Fruit fly (Drosophila melanogaster) whole organism, prepupa: ENCODE data around the gene CG42302.

Experiments used
- CG10631 ChIP-seq: fragments of 200-800 bp; sonication (Bioruptor generic); optimal IDR thresholded peaks from 2 replicates; lab custom pipeline; 2016; ENCODE audit warnings: missing biosample characterization, missing genetic modification characterization
- CG10669 ChIP-seq: fragments of 200-800 bp; sonication (Bioruptor generic); optimal IDR thresholded peaks from 3 replicates; lab custom pipeline; 2018; ENCODE audit warnings: missing biosample characterization, mild to moderate bottlenecking, missing genetic modification characterization, moderate library complexity
- CG11294 ChIP-seq: fragments of 200-800 bp; sonication (Bioruptor generic); IDR thresholded peaks from 2 replicates; pipeline ENCODE4 v1.3.6; 2022; ENCODE audit warnings: missing biosample characterization, missing genetic modification characterization
- CG11762 ChIP-seq: fragments of 200-800 bp; sonication (Bioruptor generic); optimal IDR thresholded peaks from 3 replicates; lab custom pipeline; 2016; ENCODE audit warnings: missing biosample characterization, missing genetic modification characterization; ENCODE audit not compliant: insufficient read depth
- CG11902 ChIP-seq: fragments of 200-800 bp; sonication (Bioruptor generic); optimal IDR thresholded peaks from 3 replicates; lab custom pipeline; 2016; ENCODE audit warnings: missing biosample characterization, missing genetic modification characterization
- CG15336 ChIP-seq: fragments of 200-800 bp; sonication (Bioruptor generic); IDR thresholded peaks from 2 replicates; pipeline ENCODE4 v1.3.6; 2022; ENCODE audit warnings: missing biosample characterization, missing genetic modification characterization
- CG1621 ChIP-seq: fragments of 200-800 bp; sonication (Bioruptor generic); optimal IDR thresholded peaks from 3 replicates; lab custom pipeline; 2018; ENCODE audit warnings: missing biosample characterization, mild to moderate bottlenecking, missing genetic modification characterization
- CG16779 ChIP-seq: fragments of 200-800 bp; sonication (Bioruptor generic); optimal IDR thresholded peaks from 3 replicates; lab custom pipeline; 2017; ENCODE audit warnings: missing biosample characterization, mild to moderate bottlenecking, missing genetic modification characterization
- CG3032 ChIP-seq: fragments of 200-800 bp; optimal IDR thresholded peaks from 2 replicates; lab custom pipeline; 2019; ENCODE audit warnings: missing biosample characterization, mild to moderate bottlenecking, missing genetic modification characterization, moderate library complexity
- CG32006 ChIP-seq: fragments of 200-800 bp; sonication (Bioruptor generic); optimal IDR thresholded peaks from 3 replicates; lab custom pipeline; 2017; ENCODE audit warnings: missing biosample characterization, mild to moderate bottlenecking, missing genetic modification characterization
- CG34406 ChIP-seq: fragments of 200-800 bp; sonication (Bioruptor generic); optimal IDR thresholded peaks from 3 replicates; lab custom pipeline; 2016; ENCODE audit warnings: missing biosample characterization, missing genetic modification characterization
- CG6792 ChIP-seq: fragments of 200-800 bp; sonication (Bioruptor generic); optimal IDR thresholded peaks from 3 replicates; lab custom pipeline; 2016; ENCODE audit warnings: missing biosample characterization, missing genetic modification characterization
- CG6808 ChIP-seq: fragments of 200-800 bp; sonication (Bioruptor generic); optimal IDR thresholded peaks from 3 replicates; lab custom pipeline; 2017; ENCODE audit warnings: missing biosample characterization, missing genetic modification characterization, mild to moderate bottlenecking, moderate library complexity, missing genetic modification reagents
- CG6854 ChIP-seq: fragments of 200-800 bp; sonication (Bioruptor generic); optimal IDR thresholded peaks from 2 replicates; lab custom pipeline; 2017; ENCODE audit warnings: missing biosample characterization, mild to moderate bottlenecking, missing genetic modification characterization
- CG8119 ChIP-seq: fragments of 200-800 bp; sonication (Bioruptor generic); IDR thresholded peaks from 3 replicates; pipeline ENCODE4 v1.3.6; 2022; ENCODE audit warnings: missing biosample characterization, missing genetic modification characterization
- CG8319 ChIP-seq: fragments of 200-800 bp; sonication (Bioruptor generic); optimal IDR thresholded peaks from 3 replicates; lab custom pipeline; 2016; ENCODE audit warnings: missing biosample characterization, missing genetic modification characterization
- CG9139 ChIP-seq: fragments of 200-800 bp; sonication (Bioruptor generic); optimal IDR thresholded peaks from 3 replicates; lab custom pipeline; 2017; ENCODE audit warnings: missing biosample characterization, mild to moderate bottlenecking, missing genetic modification characterization
- Eip75B ChIP-seq: fragments of 200-800 bp; sonication (Bioruptor generic); optimal IDR thresholded peaks from 3 replicates; lab custom pipeline; 2016; ENCODE audit warnings: missing biosample characterization, missing genetic modification characterization
- Ets21C ChIP-seq: fragments of 200-800 bp; sonication (Bioruptor generic); optimal IDR thresholded peaks from 3 replicates; lab custom pipeline; 2016; ENCODE audit warnings: missing biosample characterization, missing genetic modification characterization
- Ets96B ChIP-seq: fragments of 200-800 bp; optimal IDR thresholded peaks from 2 replicates; lab custom pipeline; 2019; ENCODE audit warnings: missing biosample characterization, mild to moderate bottlenecking, missing genetic modification characterization, moderate library complexity
- Hr38 ChIP-seq: sonication (Bioruptor generic); optimal IDR thresholded peaks from 2 replicates; lab custom pipeline; 2016; ENCODE audit warnings: missing biosample characterization, missing genetic modification characterization
- Hr39 ChIP-seq: fragments of 200-800 bp; sonication (Bioruptor generic); optimal IDR thresholded peaks from 2 replicates; lab custom pipeline; 2016; ENCODE audit warnings: missing biosample characterization, missing genetic modification characterization
- Hr4 ChIP-seq: fragments of 200-800 bp; sonication (Bioruptor generic); optimal IDR thresholded peaks from 3 replicates; lab custom pipeline; 2016; ENCODE audit warnings: missing biosample characterization, missing genetic modification characterization
- Lpt ChIP-seq: fragments of 200-800 bp; sonication (Bioruptor generic); optimal IDR thresholded peaks from 3 replicates; lab custom pipeline; 2016; ENCODE audit warnings: missing biosample characterization, missing genetic modification characterization
- Met ChIP-seq: fragments of 200-800 bp; sonication (Bioruptor generic); optimal IDR thresholded peaks from 3 replicates; lab custom pipeline; 2016; ENCODE audit warnings: missing biosample characterization, missing genetic modification characterization
- OdsH ChIP-seq: fragments of 200-800 bp; sonication (Bioruptor generic); optimal IDR thresholded peaks from 3 replicates; lab custom pipeline; 2016; ENCODE audit warnings: missing biosample characterization, missing genetic modification characterization
- Smox ChIP-seq: fragments of 200-800 bp; sonication (Bioruptor generic); optimal IDR thresholded peaks from 3 replicates; lab custom pipeline; 2016; ENCODE audit warnings: missing biosample characterization, missing genetic modification characterization
- Sox102F ChIP-seq: fragments of 200-800 bp; sonication (Bioruptor generic); optimal IDR thresholded peaks from 2 replicates; lab custom pipeline; 2016; ENCODE audit warnings: missing biosample characterization, mild to moderate bottlenecking, missing genetic modification characterization
- Sox14 ChIP-seq: fragments of 200-800 bp; sonication (Bioruptor generic); optimal IDR thresholded peaks from 3 replicates; lab custom pipeline; 2016; ENCODE audit warnings: missing biosample characterization, missing genetic modification characterization
- Sox15 ChIP-seq: fragments of 200-800 bp; sonication (Bioruptor generic); optimal IDR thresholded peaks from 3 replicates; lab custom pipeline; 2016; ENCODE audit warnings: missing biosample characterization, missing genetic modification characterization
- cyc ChIP-seq: fragments of 200-800 bp; sonication (Bioruptor generic); optimal IDR thresholded peaks from 3 replicates; lab custom pipeline; 2016; ENCODE audit warnings: missing biosample characterization, missing genetic modification characterization
- dac ChIP-seq: fragments of 200-800 bp; sonication (Bioruptor generic); optimal IDR thresholded peaks from 2 replicates; lab custom pipeline; 2017; ENCODE audit warnings: missing biosample characterization, mild to moderate bottlenecking, missing genetic modification characterization
- dsx ChIP-seq: fragments of 200-800 bp; optimal IDR thresholded peaks from 3 replicates; lab custom pipeline; 2019; ENCODE audit warnings: missing biosample characterization, mild to moderate bottlenecking, missing genetic modification characterization, moderate library complexity; ENCODE audit not compliant: poor library complexity, severe bottlenecking
- eg ChIP-seq: fragments of 200-800 bp; sonication (Bioruptor generic); IDR thresholded peaks from 3 replicates; pipeline ENCODE4 v1.3.6; 2022; ENCODE audit warnings: missing biosample characterization, missing genetic modification characterization
- fd59A ChIP-seq: fragments of 200-800 bp; sonication (Bioruptor generic); optimal IDR thresholded peaks from 2 replicates; lab custom pipeline; 2017; ENCODE audit warnings: missing biosample characterization, mild to moderate bottlenecking, missing genetic modification characterization, missing genetic modification reagents
- fd85E ChIP-seq: fragments of 200-800 bp; sonication (Bioruptor generic); optimal IDR thresholded peaks from 3 replicates; lab custom pipeline; 2016; ENCODE audit warnings: missing biosample characterization, missing genetic modification characterization
- fkh ChIP-seq: fragments of 200-800 bp; sonication (Bioruptor generic); optimal IDR thresholded peaks from 3 replicates; lab custom pipeline; 2017; ENCODE audit warnings: missing biosample characterization, mild to moderate bottlenecking, missing genetic modification characterization, moderate library complexity
- net ChIP-seq: fragments of 200-800 bp; sonication (Bioruptor generic); optimal IDR thresholded peaks from 3 replicates; lab custom pipeline; 2016; ENCODE audit warnings: missing biosample characterization, missing genetic modification characterization
- pdm3 ChIP-seq: fragments of 200-800 bp; sonication (Bioruptor generic); optimal IDR thresholded peaks from 3 replicates; lab custom pipeline; 2016; ENCODE audit warnings: missing biosample characterization, missing genetic modification characterization
- salr ChIP-seq, 2 experiments: fragments of 200-800 bp; sonication (Bioruptor generic); optimal IDR thresholded peaks; 3 replicates each; lab custom pipeline; 2016 to 2018; ENCODE audit warnings: missing biosample characterization in 2 of 2, missing genetic modification characterization in 2 of 2, mild to moderate bottlenecking in 1 of 2
- spab ChIP-seq: fragments of 200-800 bp; sonication (Bioruptor generic); optimal IDR thresholded peaks from 2 replicates; lab custom pipeline; 2017; ENCODE audit warnings: missing biosample characterization, mild to moderate bottlenecking, missing genetic modification characterization, missing genetic modification reagents
- ss ChIP-seq, 2 experiments: fragments of 200-800 bp; sonication (Bioruptor generic); optimal IDR thresholded peaks; 2 replicates in 1 of 2; 3 replicates in 1 of 2; lab custom pipeline; 2017 to 2018; ENCODE audit warnings: mild to moderate bottlenecking in 2 of 2, missing biosample characterization in 2 of 2, missing genetic modification characterization in 2 of 2, moderate library complexity in 1 of 2
- topi ChIP-seq: fragments of 200-800 bp; sonication (Bioruptor generic); optimal IDR thresholded peaks from 3 replicates; lab custom pipeline; 2016; ENCODE audit warnings: missing biosample characterization, missing genetic modification characterization

The CG42302 gene

DNA sequence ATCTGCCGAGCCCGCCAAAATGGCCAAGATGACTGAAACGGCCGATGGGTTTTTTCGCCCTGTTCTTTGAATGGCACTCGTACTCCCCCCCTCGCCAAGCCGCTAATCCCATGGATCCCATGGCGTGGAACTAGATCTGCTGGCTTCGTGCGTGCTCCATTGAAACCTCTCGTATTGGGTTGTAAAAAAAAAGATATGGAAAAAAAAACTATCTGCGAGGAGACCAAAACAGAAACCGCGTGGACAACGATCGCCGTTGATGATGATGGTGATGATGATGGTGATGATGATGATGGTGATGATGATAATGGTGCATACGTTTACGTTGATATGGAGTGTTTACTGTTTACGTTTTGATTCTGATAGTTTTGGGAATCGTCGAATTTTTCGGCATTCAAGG, 23.7 kb downstream of the CG42302 start:
- TF ChIP-seq CG1621 (tag; lab: Kevin White, UChicago): peak; percentile 23
- no peak for TF ChIP-seq CG32006 (GFP tag; lab: Kevin White, UChicago)
- no peak for TF ChIP-seq CG15336 (GFP tag; lab: Robert Waterston, UW)
- TF ChIP-seq CG16779 (tag; lab: Kevin White, UChicago): no peak
- TF ChIP-seq CG6854: no peak
- peak in 1 of 2 experiments; percentile 71 for TF ChIP-seq ss (GFP tag; optimal IDR thresholded peaks at IDR 0.05; lab: Kevin White, UChicago)
- no peak for TF ChIP-seq CG10631 (GFP tag; lab: Kevin White, UChicago)
- TF ChIP-seq net: no peak
- TF ChIP-seq CG8319 (GFP tag; lab: Kevin White, UChicago): no peak
- TF ChIP-seq Lpt (GFP tag; lab: Kevin White, UChicago): no peak
- TF ChIP-seq CG6808 (GFP tag; lab: Kevin White, UChicago): peak; percentile 45
- TF ChIP-seq, all 60 proteins: peak for 3

DNA sequence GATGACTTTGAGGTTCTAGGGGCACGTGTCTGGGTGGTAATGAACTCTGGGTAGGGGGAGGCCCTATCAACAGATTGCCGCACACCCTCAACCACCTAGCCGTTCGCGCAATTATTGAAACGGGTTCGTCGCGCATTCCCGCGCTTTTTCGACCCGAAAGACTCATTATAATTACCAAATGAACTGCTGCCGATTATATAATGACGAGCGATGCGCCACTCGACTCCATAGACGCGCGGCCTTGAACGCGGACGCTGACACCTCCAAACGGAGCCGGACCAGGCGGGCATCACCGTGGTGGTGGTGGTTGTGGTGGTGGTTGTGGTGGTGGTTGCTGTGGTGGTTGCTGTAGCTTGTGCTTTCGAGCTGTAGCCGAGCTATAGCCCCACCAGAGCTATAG, 24.9 kb downstream of the CG42302 start:
- TF ChIP-seq dsx (GFP tag; lab: Kevin White, UChicago) (no peak), CG11902 (GFP tag; lab: Kevin White, UChicago) (no peak), Eip75B (GFP tag; lab: Kevin White, UChicago) (no peak), fkh (no peak), CG34406 (GFP tag; lab: Kevin White, UChicago) (no peak), Sox14 (no peak), cyc (GFP tag; lab: Kevin White, UChicago) (no peak), Lpt (GFP tag; lab: Kevin White, UChicago) (no peak), CG10631 (GFP tag; lab: Kevin White, UChicago) (no peak), Hr4 (GFP tag; lab: Kevin White, UChicago) (no peak), eg (no peak), salr (GFP tag; optimal IDR thresholded peaks at IDR 0.05; lab: Kevin White, UChicago) (no peak), CG15336 (GFP tag; lab: Robert Waterston, UW) (no peak), fd85E (GFP tag; lab: Kevin White, UChicago) (no peak), ss (GFP tag; optimal IDR thresholded peaks at IDR 0.05; lab: Kevin White, UChicago) (no peak), OdsH (no peak), CG11762 (GFP tag; lab: Kevin White, UChicago) (no peak), Ets21C (GFP tag; lab: Kevin White, UChicago) (no peak), Sox15 (GFP tag; lab: Kevin White, UChicago) (no peak), fd59A (no peak)

DNA sequence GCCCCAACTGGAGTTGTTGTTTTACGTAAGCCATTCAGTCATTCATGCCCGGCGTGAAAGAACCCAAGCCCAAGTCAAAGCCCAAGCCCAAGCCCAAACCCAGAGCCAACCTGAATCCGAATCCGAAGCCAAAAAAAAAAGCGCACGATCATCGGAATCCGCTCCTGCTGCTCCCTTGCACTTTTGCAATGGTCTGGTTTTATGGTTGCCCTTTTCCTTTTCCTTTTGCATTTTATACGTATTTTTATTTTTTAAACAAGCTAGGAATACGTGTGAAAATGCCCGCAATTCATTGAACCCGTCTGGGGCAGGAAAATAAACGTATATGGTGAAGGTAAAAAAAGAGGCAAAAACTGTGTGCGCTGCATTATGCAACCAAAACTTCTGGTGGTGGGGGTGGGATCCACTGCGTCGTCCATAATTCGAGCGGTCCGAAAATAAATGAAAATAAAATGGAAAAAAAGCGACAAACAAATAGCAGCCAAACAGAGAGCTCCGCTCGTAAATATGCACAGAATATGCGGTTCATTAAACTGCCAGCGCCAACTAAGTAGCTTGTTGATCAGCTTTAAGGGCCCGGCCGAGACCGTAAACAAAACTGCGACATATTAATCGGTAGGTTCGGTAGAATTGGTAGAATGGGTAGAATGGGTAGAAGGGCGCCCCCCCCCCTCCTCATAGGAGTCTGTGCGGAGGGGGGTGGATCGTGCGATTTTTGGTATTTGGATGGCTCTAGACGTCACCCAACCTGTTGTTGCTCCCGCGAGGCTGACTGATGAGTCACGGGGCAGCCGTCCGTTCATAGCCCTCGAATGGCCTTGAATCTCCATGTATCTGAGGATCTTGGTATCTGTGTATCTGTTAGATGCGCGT, 26.0 kb downstream of the CG42302 start:
- TF ChIP-seq CG9139 (GFP tag; lab: Kevin White, UChicago) (peak; percentile 43), fd85E (GFP tag; lab: Kevin White, UChicago) (no peak), Sox14 (no peak), fd59A (no peak), Sox15 (GFP tag; lab: Kevin White, UChicago) (no peak), CG3032 (tag; lab: Kevin White, UChicago) (no peak), CG6792 (no peak), pdm3 (GFP tag; lab: Kevin White, UChicago) (no peak), Ets21C (GFP tag; lab: Kevin White, UChicago) (no peak), Smox (no peak), CG8119 (GFP tag; lab: Robert Waterston, UW) (no peak), topi (no peak), CG15336 (GFP tag; lab: Robert Waterston, UW) (no peak), OdsH (no peak), eg (no peak), Sox102F (GFP tag; lab: Kevin White, UChicago) (no peak), Hr38 (GFP tag; lab: Kevin White, UChicago) (no peak), dac (GFP tag; lab: Kevin White, UChicago) (no peak), CG8319 (GFP tag; lab: Kevin White, UChicago) (no peak), cyc (GFP tag; lab: Kevin White, UChicago) (no peak), net (no peak), CG11294 (GFP tag; lab: Robert Waterston, UW) (no peak), salr (GFP tag; optimal IDR thresholded peaks at IDR 0.05; lab: Kevin White, UChicago) (no peak), Hr39 (GFP tag; lab: Kevin White, UChicago) (no peak), CG11902 (GFP tag; lab: Kevin White, UChicago) (no peak), ss (GFP tag; optimal IDR thresholded peaks at IDR 0.05; lab: Kevin White, UChicago) (peak; percentile 41 to 51), Met (GFP tag; lab: Kevin White, UChicago) (no peak), spab (GFP tag; lab: Kevin White, UChicago) (peak; percentile 32), CG10669 (GFP tag; lab: Kevin White, UChicago) (no peak), CG34406 (GFP tag; lab: Kevin White, UChicago) (no peak), CG1621 (tag; lab: Kevin White, UChicago) (no peak), Ets96B (no peak)
